Worm (Caenorhabditis elegans): ENCODE measurements around the gene T23F2.3.

Gene T23F2.3

DNA sequence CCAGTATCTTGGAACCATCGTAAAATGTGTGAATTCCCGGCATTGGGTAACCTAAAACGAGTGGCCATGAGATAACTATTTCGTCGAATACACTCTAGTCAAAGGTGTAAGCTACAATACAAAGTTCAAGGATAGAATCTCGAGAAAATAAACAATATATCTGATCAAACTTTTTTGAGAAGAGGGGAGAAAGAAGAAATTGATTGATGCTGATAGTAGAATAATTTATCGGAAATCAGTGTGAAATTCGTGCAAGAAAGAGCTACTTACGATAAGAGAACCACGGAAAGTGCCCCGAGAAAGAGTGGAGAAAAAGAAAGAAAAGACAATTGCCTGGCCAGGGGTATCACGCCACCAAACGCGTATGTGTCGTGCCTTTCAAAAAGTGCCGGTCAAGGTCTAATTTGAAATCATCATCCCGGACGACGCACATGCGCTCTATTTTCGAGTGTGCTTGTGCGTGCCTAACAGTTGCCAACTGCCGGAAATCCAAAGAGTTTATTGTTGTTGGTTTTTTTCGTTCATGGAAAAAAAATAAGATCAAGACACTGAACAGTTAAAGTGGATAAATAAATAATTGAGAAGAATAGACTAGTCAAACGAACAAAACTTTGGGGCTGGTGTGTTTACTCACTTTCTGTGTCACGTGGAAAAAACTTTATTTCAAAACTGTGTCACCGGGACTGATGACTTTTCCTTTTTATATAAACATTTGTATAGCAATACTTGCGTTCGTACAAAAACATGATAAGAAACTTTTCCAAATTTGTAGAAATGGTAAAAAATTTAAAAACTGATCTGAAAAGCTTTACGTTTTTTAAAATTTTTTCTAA is 10.9 kb upstream of the T23F2.3 start, which contains the start of gene mboa-3:
Gene mboa-3, minus strand, starts transcription at position 51 of the 833 bp plus-strand sequence.
- TF ChIP-seq mdl-1 (tag; optimal IDR thresholded peaks at IDR 0.05) (peak in 1 of 2 experiments; percentile 84), ceh-20 (GFP tag; IDR thresholded peaks at IDR 0.05) (0 out of 2 replicates have a peak, but pooled peaks have one; percentile 15), zfp-2 (tag; optimal IDR thresholded peaks at IDR 0.05) (no peak), nhr-76 (tag; optimal IDR thresholded peaks at IDR 0.05) (no peak), dmd-8 (GFP tag; IDR thresholded peaks at IDR 0.05) (no peak), daf-16 (GFP tag; optimal IDR thresholded peaks at IDR 0.05) (peak in 1 of 2 experiments; percentile 12), daf-16 (tag; optimal IDR thresholded peaks at IDR 0.05) (peak; percentile 68), ZK337.2 (GFP tag; IDR thresholded peaks at IDR 0.05) (no peak), F49E8.2 (tag; optimal IDR thresholded peaks at IDR 0.05; ENCODE audit: borderline replicate concordance) (no peak), F37D6.2 (tag; optimal IDR thresholded peaks at IDR 0.05) (no peak), ztf-11 (tag; optimal IDR thresholded peaks at IDR 0.05) (no peak), F44E2.7 (GFP tag; IDR thresholded peaks at IDR 0.05) (no peak), nhr-237 (tag; optimal IDR thresholded peaks at IDR 0.05) (no peak), ceh-44 (GFP tag; IDR thresholded peaks at IDR 0.05) (no peak), mxl-3 (GFP tag; optimal IDR thresholded peaks at IDR 0.05) (peak; percentile 64), lin-38 (GFP tag; IDR thresholded peaks at IDR 0.05) (no peak), F26F4.8 (GFP tag; conservative IDR thresholded peaks at IDR 0.05) (no peak), ceh-62 (tag; optimal IDR thresholded peaks at IDR 0.05) (no peak), lin-1 (GFP tag; IDR thresholded peaks at IDR 0.05) (no peak), nhr-77 (tag; optimal IDR thresholded peaks at IDR 0.05) (no peak), aha-1 (tag) (peak; percentile 97), nhr-48 (tag; optimal IDR thresholded peaks at IDR 0.05) (no peak), snpc-1.2 (GFP tag; IDR thresholded peaks at IDR 0.05) (no peak), hlh-30 (tag; optimal IDR thresholded peaks at IDR 0.05; ENCODE audit: insufficient read depth) (peak; percentile 57), D1046.2 (GFP tag; IDR thresholded peaks at IDR 0.05) (no peak), set-16 (GFP tag; IDR thresholded peaks at IDR 0.05) (no peak), zfp-3 (GFP tag; conservative IDR thresholded peaks at IDR 0.05) (no peak), mes-2 (tag; optimal IDR thresholded peaks at IDR 0.05; ENCODE audit: poor library complexity, severe bottlenecking) (peak; percentile 17), mxl-2 (GFP tag; conservative IDR thresholded peaks at IDR 0.05) (no peak), dmd-9 (GFP tag; IDR thresholded peaks at IDR 0.05) (no peak), egl-27 (tag; optimal IDR thresholded peaks at IDR 0.05) (no peak), unc-130 (GFP tag; optimal IDR thresholded peaks at IDR 0.05) (no peak), Y105C5A.15 (GFP tag; IDR thresholded peaks at IDR 0.05) (no peak), snpc-4 (tag; optimal IDR thresholded peaks at IDR 0.05) (no peak), nhr-10 (tag; optimal IDR thresholded peaks at IDR 0.05) (no peak), tra-1 (GFP tag; IDR thresholded peaks at IDR 0.05) (0 out of 2 replicates have a peak, but pooled peaks have one; percentile 22), ctbp-1 (GFP tag; IDR thresholded peaks at IDR 0.05) (no peak), madf-9 (GFP tag; conservative IDR thresholded peaks at IDR 0.05) (0 out of 2 replicates have a peak, but pooled peaks have one; percentile 28), ama-1 (optimal IDR thresholded peaks at IDR 0.05) (no peak), hif-1 (tag; optimal IDR thresholded peaks at IDR 0.05) (no peak), daf-19 (GFP tag; conservative IDR thresholded peaks at IDR 0.05) (no peak), ceh-28 (tag; optimal IDR thresholded peaks at IDR 0.05) (no peak), fkh-10 (GFP tag; optimal IDR thresholded peaks at IDR 0.05) (no peak), hmg-1.1 (GFP tag; IDR thresholded peaks at IDR 0.05) (0 out of 2 replicates have a peak, but pooled peaks have one; percentile 10), unc-39 (tag; optimal IDR thresholded peaks at IDR 0.05) (no peak), ceh-82 (tag; optimal IDR thresholded peaks at IDR 0.05) (no peak), attf-4 (tag; optimal IDR thresholded peaks at IDR 0.05) (no peak), pqm-1 (tag; optimal IDR thresholded peaks at IDR 0.05) (peak; percentile 17), lim-7 (GFP tag; IDR thresholded peaks at IDR 0.05) (0 out of 2 replicates have a peak, but pooled peaks have one; percentile 5), ztf-7 (tag; optimal IDR thresholded peaks at IDR 0.05) (no peak), gei-8 (GFP tag; optimal IDR thresholded peaks at IDR 0.05) (no peak)
